Fruit fly (Drosophila melanogaster) whole organism, embryonic: ENCODE data around the gene CCDC53.
A peak's percentile ranks its signal among the peaks of the same experiment; 100 is the strongest.

ENCODE experiments used
- Bteb2 ChIP-seq: fragments of 200-800 bp; sonication (Bioruptor generic); optimal IDR thresholded peaks from 2 replicates; lab custom pipeline; 2016; ENCODE audit warnings: missing biosample characterization, missing genetic modification characterization
- C15 ChIP-seq: fragments of 200-800 bp; sonication (Bioruptor generic); IDR thresholded peaks from 3 replicates; pipeline ENCODE4 v1.3.6; 2022; ENCODE audit warnings: missing biosample characterization, missing genetic modification characterization
- CG11247 ChIP-seq: fragments of 200-800 bp; sonication (Bioruptor generic); IDR thresholded peaks from 2 replicates; pipeline ENCODE4 v1.3.6; 2022; ENCODE audit warnings: missing biosample characterization, missing genetic modification characterization
- CG11504 ChIP-seq: fragments of 200-800 bp; sonication (Bioruptor generic); optimal IDR thresholded peaks from 3 replicates; lab custom pipeline; 2019; ENCODE audit warnings: missing biosample characterization, mild to moderate bottlenecking, missing genetic modification characterization, moderate library complexity
- CG11695 ChIP-seq: fragments of 200-800 bp; sonication (Bioruptor generic); IDR thresholded peaks from 3 replicates; pipeline ENCODE4 v1.3.6; 2022; ENCODE audit warnings: missing biosample characterization, missing genetic modification characterization
- CG11696 ChIP-seq: fragments of 200-800 bp; sonication (Bioruptor generic); IDR thresholded peaks from 2 replicates; pipeline ENCODE4 v1.3.6; 2022; ENCODE audit warnings: missing biosample characterization, missing genetic modification characterization
- CG12071 ChIP-seq: fragments of 200-800 bp; sonication (Bioruptor generic); optimal IDR thresholded peaks from 3 replicates; lab custom pipeline; 2018; ENCODE audit warnings: missing biosample characterization, mild to moderate bottlenecking, missing genetic modification characterization
- CG12219 ChIP-seq: fragments of 200-800 bp; sonication (Bioruptor generic); optimal IDR thresholded peaks from 3 replicates; lab custom pipeline; 2018; ENCODE audit warnings: missing biosample characterization, mild to moderate bottlenecking, missing genetic modification characterization
- CG12391 ChIP-seq: fragments of 200-800 bp; sonication (Bioruptor generic); optimal IDR thresholded peaks from 3 replicates; lab custom pipeline; 2018; ENCODE audit warnings: missing biosample characterization, mild to moderate bottlenecking, missing genetic modification characterization, moderate library complexity
- CG13775 ChIP-seq: fragments of 200-800 bp; sonication (Bioruptor generic); optimal IDR thresholded peaks from 3 replicates; lab custom pipeline; 2017; ENCODE audit warnings: missing biosample characterization, mild to moderate bottlenecking, missing genetic modification characterization
- CG15011 ChIP-seq: fragments of 200-800 bp; sonication (Bioruptor generic); optimal IDR thresholded peaks from 3 replicates; lab custom pipeline; 2018; ENCODE audit warnings: missing biosample characterization, mild to moderate bottlenecking, missing genetic modification characterization
- CG1529 ChIP-seq: fragments of 200-800 bp; sonication (Bioruptor generic); optimal IDR thresholded peaks from 3 replicates; lab custom pipeline; 2018; ENCODE audit warnings: missing biosample characterization, missing genetic modification characterization
- CG1603 ChIP-seq: fragments of 200-800 bp; sonication (Bioruptor generic); optimal IDR thresholded peaks from 2 replicates; lab custom pipeline; 2019; ENCODE audit warnings: missing biosample characterization, mild to moderate bottlenecking, missing genetic modification characterization, moderate library complexity
- CG16779 ChIP-seq: fragments of 200-800 bp; sonication (Bioruptor generic); IDR thresholded peaks from 2 replicates; pipeline ENCODE4 v1.3.6; 2022; ENCODE audit warnings: missing biosample characterization, missing genetic modification characterization
- CG17328 ChIP-seq: fragments of 200-800 bp; sonication (Bioruptor generic); IDR thresholded peaks from 2 replicates; pipeline ENCODE4 v1.3.6; 2022; ENCODE audit warnings: missing biosample characterization, missing genetic modification characterization
- CG17829 ChIP-seq: fragments of 200-800 bp; optimal IDR thresholded peaks from 2 replicates; lab custom pipeline; 2019; ENCODE audit warnings: missing biosample characterization, mild to moderate bottlenecking, missing genetic modification characterization, moderate library complexity
- CG3407 ChIP-seq: fragments of 200-800 bp; sonication (Bioruptor generic); optimal IDR thresholded peaks from 2 replicates; lab custom pipeline; 2018; ENCODE audit warnings: missing biosample characterization, mild to moderate bottlenecking, missing genetic modification characterization
- CG4282 ChIP-seq: fragments of 200-800 bp; sonication (Bioruptor generic); optimal IDR thresholded peaks from 2 replicates; lab custom pipeline; 2016; ENCODE audit warnings: missing biosample characterization, missing genetic modification characterization
- CG4617 ChIP-seq: fragments of 200-800 bp; sonication (Bioruptor generic); optimal IDR thresholded peaks from 3 replicates; lab custom pipeline; 2016; ENCODE audit warnings: missing biosample characterization, missing genetic modification characterization, borderline replicate concordance
- CG5245 ChIP-seq: fragments of 200-800 bp; sonication (Bioruptor generic); optimal IDR thresholded peaks from 3 replicates; lab custom pipeline; 2016; ENCODE audit warnings: missing biosample characterization, missing genetic modification characterization
- CG7745 ChIP-seq: fragments of 200-800 bp; sonication (Bioruptor generic); optimal IDR thresholded peaks from 2 replicates; lab custom pipeline; 2018; ENCODE audit warnings: missing biosample characterization, mild to moderate bottlenecking, missing genetic modification characterization, moderate library complexity
- CG8944 ChIP-seq: fragments of 200-800 bp; sonication (Bioruptor generic); optimal IDR thresholded peaks from 3 replicates; lab custom pipeline; 2016; ENCODE audit warnings: missing biosample characterization, missing genetic modification characterization
- ERR ChIP-seq: fragments of 200-800 bp; sonication (Bioruptor generic); optimal IDR thresholded peaks from 2 replicates; lab custom pipeline; 2016; ENCODE audit warnings: missing biosample characterization, missing genetic modification characterization
- Ets65A ChIP-seq: fragments of 200-800 bp; sonication (Bioruptor generic); peaks from one replicate; lab custom pipeline; 2016; ENCODE audit warnings: missing biosample characterization, missing genetic modification characterization
- Fer3 ChIP-seq: fragments of 200-800 bp; sonication (Bioruptor generic); optimal IDR thresholded peaks from 2 replicates; lab custom pipeline; 2018; ENCODE audit warnings: missing biosample characterization, mild to moderate bottlenecking, missing genetic modification characterization, moderate library complexity
- Hey ChIP-seq: fragments of 200-800 bp; sonication (Bioruptor generic); optimal IDR thresholded peaks from 3 replicates; lab custom pipeline; 2018; ENCODE audit warnings: missing biosample characterization, mild to moderate bottlenecking, missing genetic modification characterization
- Hr39 ChIP-seq: fragments of >200 bp; optimal IDR thresholded peaks from 2 replicates; lab custom pipeline; 2017
- Lhr ChIP-seq: fragments of 200-800 bp; sonication (Bioruptor generic); optimal IDR thresholded peaks from 3 replicates; lab custom pipeline; 2017; ENCODE audit warnings: mild to moderate bottlenecking, missing biosample characterization, missing genetic modification reagents, missing genetic modification characterization
- Opbp ChIP-seq: fragments of 200-800 bp; sonication (Bioruptor generic); IDR thresholded peaks from 3 replicates; pipeline ENCODE4 v1.3.6; 2022; ENCODE audit warnings: missing biosample characterization, missing genetic modification characterization; ENCODE audit not compliant: partially characterized antibody
- Poxn ChIP-seq: fragments of 200-800 bp; sonication (Bioruptor generic); IDR thresholded peaks from 2 replicates; pipeline ENCODE4 v1.3.6; 2022; ENCODE audit warnings: missing biosample characterization, missing genetic modification characterization
- Sox102F ChIP-seq: fragments of 200-800 bp; sonication (Bioruptor generic); optimal IDR thresholded peaks from 2 replicates; lab custom pipeline; 2018; ENCODE audit warnings: missing biosample characterization, mild to moderate bottlenecking, missing genetic modification characterization, moderate library complexity
- Sry-δ ChIP-seq: fragments of 200-800 bp; sonication (Bioruptor generic); optimal IDR thresholded peaks from 2 replicates; lab custom pipeline; 2016; ENCODE audit warnings: missing biosample characterization, missing genetic modification characterization
- abd-A ChIP-seq: fragments of 200-800 bp; sonication (Bioruptor generic); optimal IDR thresholded peaks from 3 replicates; lab custom pipeline; 2019; ENCODE audit warnings: missing biosample characterization, mild to moderate bottlenecking, missing genetic modification characterization, moderate library complexity
- al ChIP-seq: fragments of 200-800 bp; sonication (Bioruptor generic); IDR thresholded peaks from 2 replicates; pipeline ENCODE4 v1.3.6; 2022; ENCODE audit warnings: missing biosample characterization, missing genetic modification characterization
- bab2 ChIP-seq: fragments of 200-800 bp; sonication (Bioruptor generic); optimal IDR thresholded peaks from 2 replicates; lab custom pipeline; 2016; ENCODE audit warnings: missing biosample characterization, missing genetic modification characterization
- btn ChIP-seq: fragments of 200-800 bp; sonication (Bioruptor generic); optimal IDR thresholded peaks from 2 replicates; lab custom pipeline; 2016; ENCODE audit warnings: missing biosample characterization, missing genetic modification characterization
- cad ChIP-seq: fragments of >200 bp; optimal IDR thresholded peaks from 2 replicates; lab custom pipeline; 2017; ENCODE audit warnings: missing biosample characterization, missing genetic modification characterization
- ci ChIP-seq: fragments of 200-800 bp; sonication (Bioruptor generic); IDR thresholded peaks from 3 replicates; pipeline ENCODE4 v1.3.6; 2022; ENCODE audit warnings: missing biosample characterization, missing genetic modification characterization
- corto ChIP-seq: fragments of 200-800 bp; sonication (Bioruptor generic); optimal IDR thresholded peaks from 2 replicates; lab custom pipeline; 2016; ENCODE audit warnings: missing biosample characterization, mild to moderate bottlenecking, missing genetic modification characterization, moderate library complexity
- crp ChIP-seq, 2 experiments: fragments of 200-800 bp; sonication (Bioruptor generic); optimal IDR thresholded peaks; 2 replicates in 1 of 2; 3 replicates in 1 of 2; lab custom pipeline; 2017; ENCODE audit warnings: missing biosample characterization in 2 of 2, missing genetic modification characterization in 2 of 2, mild to moderate bottlenecking in 1 of 2, moderate library complexity in 1 of 2
- ems ChIP-seq: fragments of 200-800 bp; sonication (Bioruptor generic); optimal IDR thresholded peaks from 3 replicates; lab custom pipeline; 2016; ENCODE audit warnings: missing biosample characterization, missing genetic modification characterization
- en ChIP-seq: fragments of 200-800 bp; sonication (Bioruptor generic); optimal IDR thresholded peaks from 2 replicates; lab custom pipeline; 2016; ENCODE audit warnings: missing biosample characterization, missing genetic modification characterization
- eve ChIP-seq, 2 experiments: fragments of >200 bp; optimal IDR thresholded peaks; 2 replicates each; lab custom pipeline; 2017; ENCODE audit warnings: missing biosample characterization in 2 of 2, missing genetic modification characterization in 2 of 2
- gsb-n ChIP-seq: fragments of 200-800 bp; sonication (Bioruptor generic); optimal IDR thresholded peaks from 3 replicates; lab custom pipeline; 2018; ENCODE audit warnings: missing biosample characterization, mild to moderate bottlenecking, missing genetic modification characterization
- hb ChIP-seq: fragments of 200-800 bp; sonication (Bioruptor generic); IDR thresholded peaks from 3 replicates; pipeline ENCODE4 v1.3.6; 2022; ENCODE audit warnings: missing biosample characterization, missing genetic modification characterization; ENCODE audit not compliant: partially characterized antibody
- peb ChIP-seq: fragments of 200-800 bp; sonication (Bioruptor generic); IDR thresholded peaks from 2 replicates; pipeline ENCODE4 v1.3.6; 2022; ENCODE audit warnings: missing biosample characterization, missing genetic modification characterization
- pho ChIP-seq: fragments of 200-800 bp; sonication (Bioruptor generic); optimal IDR thresholded peaks from 2 replicates; lab custom pipeline; 2016; ENCODE audit warnings: missing biosample characterization, missing genetic modification characterization
- phol ChIP-seq: fragments of 200-800 bp; sonication (Bioruptor generic); optimal IDR thresholded peaks from 3 replicates; lab custom pipeline; 2018; ENCODE audit warnings: missing biosample characterization, mild to moderate bottlenecking, missing genetic modification characterization, moderate library complexity
- tin ChIP-seq: fragments of 200-800 bp; sonication (Bioruptor generic); optimal IDR thresholded peaks from 3 replicates; lab custom pipeline; 2016; ENCODE audit warnings: missing biosample characterization, missing genetic modification characterization
- toy ChIP-seq: fragments of 200-800 bp; sonication (Bioruptor generic); IDR thresholded peaks from 2 replicates; pipeline ENCODE4 v1.3.6; 2022; ENCODE audit warnings: missing biosample characterization, missing genetic modification characterization

CCDC53 gene

dm6 chr2L:8009283-8010211, 31.4 kb upstream of the CCDC53 start, which contains the start of gene CG12560 (continued):
- no peak for TF ChIP-seq CG4282
- peak; percentile 13 for TF ChIP-seq pho
- TF ChIP-seq CG1603: no peak
- TF ChIP-seq Sox102F (GFP tag; lab: Kevin White, UChicago): peak; percentile 32
- TF ChIP-seq peb (GFP tag; lab: Robert Waterston, UW): no peak
- TF ChIP-seq ERR (GFP tag; lab: Kevin White, UChicago): no peak
- TF ChIP-seq toy (GFP tag; lab: Robert Waterston, UW): no peak
- no peak for TF ChIP-seq CG16779
- TF ChIP-seq CG11504: peak; percentile 64
- no peak for TF ChIP-seq btn (GFP tag; lab: Kevin White, UChicago)
- TF ChIP-seq CG12391: no peak
- no peak for TF ChIP-seq Sry-δ (GFP tag; lab: Kevin White, UChicago)
- peak; percentile 26; the same call in 1 of the 3 replicates for TF ChIP-seq CG11695 (GFP tag; lab: Robert Waterston, UW)
- TF ChIP-seq Hr39 (lab: Kevin White, UChicago): no peak
- no peak for TF ChIP-seq CG11696 (GFP tag; lab: Robert Waterston, UW)
- no peak for TF ChIP-seq Ets65A (GFP tag; lab: Kevin White, UChicago)
- no peak for TF ChIP-seq cad (GFP tag; lab: Kevin White, UChicago)
- no peak for TF ChIP-seq Hey (tag; lab: Kevin White, UChicago)
- no peak for TF ChIP-seq en (GFP tag; lab: Kevin White, UChicago)
- no peak for TF ChIP-seq CG3407 (GFP tag; lab: Kevin White, UChicago)
- no peak for TF ChIP-seq CG4617 (GFP tag; lab: Kevin White, UChicago)
- TF ChIP-seq Poxn (GFP tag; lab: Robert Waterston, UW): no peak
- TF ChIP-seq C15: no peak
- TF ChIP-seq CG17829 (tag; lab: Kevin White, UChicago): no peak
- TF ChIP-seq bab2: no peak
- TF ChIP-seq Lhr (GFP tag; lab: Kevin White, UChicago): no peak
- TF ChIP-seq corto (GFP tag; lab: Kevin White, UChicago): no peak
- TF ChIP-seq CG5245 (GFP tag; lab: Kevin White, UChicago): no peak
- TF ChIP-seq CG11247 (GFP tag; lab: Robert Waterston, UW): no peak
- no peak for TF ChIP-seq al (GFP tag; lab: Robert Waterston, UW)
- TF ChIP-seq CG8944 (GFP tag; lab: Kevin White, UChicago): no peak
- TF ChIP-seq eve (GFP tag; optimal IDR thresholded peaks at IDR 0.05; lab: Kevin White, UChicago): no peak
- no peak for TF ChIP-seq phol (tag; lab: Kevin White, UChicago)
- TF ChIP-seq CG15011 (GFP tag; lab: Kevin White, UChicago): no peak
- TF ChIP-seq Bteb2 (GFP tag; lab: Kevin White, UChicago): no peak
- 0 out of 3 replicates have a peak, but pooled peaks have one; percentile 6 for TF ChIP-seq ci (GFP tag; lab: Robert Waterston, UW)
- no peak for TF ChIP-seq ems (GFP tag; lab: Kevin White, UChicago)
- no peak for TF ChIP-seq CG7745 (tag; lab: Kevin White, UChicago)
- no peak for TF ChIP-seq CG17328
- no peak for TF ChIP-seq CG1529 (GFP tag; lab: Kevin White, UChicago)
- no peak for TF ChIP-seq CG12071 (GFP tag; lab: Kevin White, UChicago)
- TF ChIP-seq CG13775 (GFP tag; lab: Kevin White, UChicago): no peak
- no peak for TF ChIP-seq hb (GFP tag; lab: Robert Waterston, UW)
- TF ChIP-seq tin (GFP tag; lab: Kevin White, UChicago): no peak
- no peak for TF ChIP-seq abd-A (tag; lab: Kevin White, UChicago)
- TF ChIP-seq Fer3 (tag; lab: Kevin White, UChicago): no peak
- no peak for TF ChIP-seq crp (GFP tag; optimal IDR thresholded peaks at IDR 0.05; lab: Kevin White, UChicago)
- no peak for TF ChIP-seq CG12219 (GFP tag; lab: Kevin White, UChicago)
- 0 out of 3 replicates have a peak, but pooled peaks have one; percentile 38 for TF ChIP-seq Opbp (GFP tag; lab: Robert Waterston, UW)
- TF ChIP-seq gsb-n (tag; lab: Kevin White, UChicago): no peak
